Fruit fly (Drosophila melanogaster) whole organism: ENCODE results near the gene Osi9.

Source experiments
- CG8478 ChIP-seq: fragments of >200 bp; optimal IDR thresholded peaks from 2 replicates; lab custom pipeline; 2018; ENCODE audit warnings: inconsistent platforms
- Dll ChIP-seq: fragments of >200 bp; optimal IDR thresholded peaks from 2 replicates; lab custom pipeline; 2017
- EcR ChIP-seq, 2 experiments: fragments of >200 bp; optimal IDR thresholded peaks; 2 replicates each; lab custom pipeline; 2017; ENCODE audit warnings: missing biosample characterization in 2 of 2, missing genetic modification characterization in 2 of 2, missing genetic modification reagents in 2 of 2
- pan ChIP-seq: fragments of >200 bp; optimal IDR thresholded peaks from 2 replicates; lab custom pipeline; 2017
- psq ChIP-seq: fragments of >200 bp; optimal IDR thresholded peaks from 2 replicates; lab custom pipeline; 2017
- usp ChIP-seq: fragments of >200 bp; optimal IDR thresholded peaks from 2 replicates; lab custom pipeline; 2017; ENCODE audit warnings: missing biosample characterization, missing genetic modification characterization, mixed read lengths

Osi9 gene

DNA sequence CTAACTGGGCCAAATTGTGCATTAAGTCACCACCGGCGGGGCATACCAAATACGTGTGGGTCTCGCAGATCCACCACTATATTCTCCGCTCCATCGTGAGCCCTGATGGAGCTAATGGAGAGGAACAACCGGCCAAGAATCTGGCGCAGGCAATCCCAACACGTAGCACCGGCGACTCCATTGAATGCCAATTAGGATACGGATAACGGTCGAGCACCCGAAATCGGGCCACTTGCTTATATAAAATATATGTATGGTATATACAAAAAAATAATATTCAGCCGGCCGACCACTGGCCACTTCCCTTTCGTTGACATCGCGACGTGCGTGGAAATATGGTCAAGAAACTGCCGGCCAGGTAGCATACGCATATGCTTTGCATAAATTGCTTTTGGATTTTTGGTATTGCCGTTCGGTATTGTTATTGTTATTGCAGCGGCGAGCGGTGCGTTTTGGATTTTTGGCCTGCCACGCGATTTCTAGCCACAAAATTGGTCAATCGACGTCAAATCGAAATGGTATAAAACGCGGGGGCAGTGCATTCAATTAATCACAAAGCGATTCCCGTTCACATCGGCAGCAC lies 41.3 kb downstream of the Osi9 start, which contains the start of gene Osi15:
Gene Osi15, plus strand, starts transcription at position 548 of the 583 bp plus-strand sequence.
- TF ChIP-seq EcR (GFP tag; optimal IDR thresholded peaks at IDR 0.05; lab: Kevin White, UChicago) (no peak), usp (no peak), Dll (lab: Kevin White, UChicago) (no peak), psq (no peak), pan (lab: Kevin White, UChicago) (no peak), CG8478 (lab: Kevin White, UChicago) (no peak)

DNA sequence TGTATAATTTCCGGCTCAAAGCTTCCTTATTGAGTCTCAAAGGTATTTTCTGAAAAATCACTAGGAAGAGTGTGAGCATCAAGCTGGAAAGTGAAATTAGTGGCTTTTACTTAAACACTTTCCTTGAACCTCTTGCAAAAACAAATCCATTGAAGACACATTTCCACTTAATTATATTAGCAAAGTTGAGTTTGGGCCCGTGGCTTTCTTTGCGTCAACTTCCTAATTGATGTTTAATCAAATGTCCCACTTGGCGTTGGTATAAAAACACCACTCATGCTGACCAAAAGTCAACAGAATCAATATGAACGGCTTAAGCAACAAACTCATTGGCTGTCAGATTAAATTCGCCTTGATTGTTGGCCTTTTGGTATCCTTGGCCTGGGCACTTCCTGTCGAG lies 43.7 kb downstream of the Osi9 start, which contains the start of gene CG46396:
Gene CG46396, plus strand, starts transcription at position 301 of the 400 bp plus-strand sequence.
- TF ChIP-seq usp (no peak), pan (lab: Kevin White, UChicago) (no peak), CG8478 (lab: Kevin White, UChicago) (no peak), Dll (lab: Kevin White, UChicago) (no peak), EcR (GFP tag; optimal IDR thresholded peaks at IDR 0.05; lab: Kevin White, UChicago) (no peak), psq (no peak)

DNA sequence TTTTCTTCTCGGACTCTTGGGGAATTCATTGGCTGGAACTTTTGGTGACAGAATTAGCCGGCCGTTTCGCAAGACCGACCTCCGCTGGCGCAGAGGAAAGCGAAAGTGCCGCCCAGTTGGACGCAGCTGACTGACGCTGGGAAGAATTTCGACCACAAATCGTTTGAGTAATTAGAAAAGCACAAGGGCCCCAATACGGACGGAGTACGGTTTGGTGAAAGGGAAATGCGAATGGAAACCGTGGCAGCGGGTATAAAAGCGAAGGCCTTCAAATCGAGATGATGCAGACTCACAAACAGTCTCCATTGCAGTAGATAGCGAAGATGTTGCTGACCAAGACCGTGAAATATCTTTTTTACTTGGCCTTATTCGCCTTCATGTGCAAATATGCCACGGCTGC lies 44.9 kb downstream of the Osi9 start, which contains the start of gene Osi16:
Gene Osi16, plus strand, starts transcription at position 301 of the 400 bp plus-strand sequence.
- TF ChIP-seq psq (no peak), usp (no peak), CG8478 (lab: Kevin White, UChicago) (no peak), EcR (GFP tag; optimal IDR thresholded peaks at IDR 0.05; lab: Kevin White, UChicago) (no peak), pan (lab: Kevin White, UChicago) (no peak), Dll (lab: Kevin White, UChicago) (no peak)

DNA sequence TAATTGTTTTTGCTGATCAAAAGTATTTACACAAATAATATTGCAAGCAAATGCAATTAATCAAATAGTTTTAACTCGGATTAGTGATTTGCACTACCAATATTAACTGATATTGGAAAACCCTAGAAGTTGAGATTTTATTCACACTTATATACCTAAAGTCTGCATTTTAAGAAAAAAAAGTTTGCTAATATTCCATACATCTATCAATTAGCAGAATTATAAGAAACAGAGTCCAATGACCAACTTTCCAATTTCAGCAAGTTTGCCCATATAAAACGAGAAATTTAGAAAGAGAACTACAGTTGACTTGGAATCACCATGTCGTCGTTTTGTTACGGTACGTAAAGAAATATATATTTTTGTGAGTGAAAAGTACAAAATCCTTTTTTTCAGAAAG lies 46.6 kb downstream of the Osi9 start, which contains the start of gene CG46026:
Gene CG46026, plus strand, starts transcription at position 301 of the 400 bp plus-strand sequence.
- no peak for TF ChIP-seq psq
- no peak for TF ChIP-seq EcR (GFP tag; optimal IDR thresholded peaks at IDR 0.05; lab: Kevin White, UChicago)
- no peak for TF ChIP-seq pan (lab: Kevin White, UChicago)
- TF ChIP-seq usp: no peak

DNA sequence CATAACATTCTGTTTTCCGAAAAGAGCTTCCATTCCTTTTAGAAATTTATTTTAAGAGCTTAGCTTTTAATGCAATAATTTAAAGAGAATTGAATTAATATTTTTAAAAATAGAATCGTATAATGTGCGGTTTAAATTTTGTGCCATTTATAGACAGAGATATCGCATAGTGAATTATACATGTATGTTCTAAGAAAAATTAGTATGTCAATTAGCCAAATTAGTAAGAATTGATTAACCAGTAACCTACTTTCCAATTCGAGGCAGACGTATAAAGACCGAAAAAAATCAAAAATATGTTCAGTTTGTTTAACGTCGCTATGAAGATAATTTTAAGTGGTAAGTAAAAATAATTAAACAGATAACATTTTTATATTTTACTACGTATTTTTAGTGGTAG lies 49.7 kb downstream of the Osi9 start, which contains the start of gene CG31560:
Gene CG31560, plus strand, starts transcription at position 301 of the 400 bp plus-strand sequence.
- TF ChIP-seq psq (no peak), Dll (lab: Kevin White, UChicago) (no peak), CG8478 (lab: Kevin White, UChicago) (no peak), usp (no peak), EcR (GFP tag; optimal IDR thresholded peaks at IDR 0.05; lab: Kevin White, UChicago) (no peak), pan (lab: Kevin White, UChicago) (no peak)
